Worm (Caenorhabditis elegans): ENCODE data around the gene F28H7.3.

DNA sequence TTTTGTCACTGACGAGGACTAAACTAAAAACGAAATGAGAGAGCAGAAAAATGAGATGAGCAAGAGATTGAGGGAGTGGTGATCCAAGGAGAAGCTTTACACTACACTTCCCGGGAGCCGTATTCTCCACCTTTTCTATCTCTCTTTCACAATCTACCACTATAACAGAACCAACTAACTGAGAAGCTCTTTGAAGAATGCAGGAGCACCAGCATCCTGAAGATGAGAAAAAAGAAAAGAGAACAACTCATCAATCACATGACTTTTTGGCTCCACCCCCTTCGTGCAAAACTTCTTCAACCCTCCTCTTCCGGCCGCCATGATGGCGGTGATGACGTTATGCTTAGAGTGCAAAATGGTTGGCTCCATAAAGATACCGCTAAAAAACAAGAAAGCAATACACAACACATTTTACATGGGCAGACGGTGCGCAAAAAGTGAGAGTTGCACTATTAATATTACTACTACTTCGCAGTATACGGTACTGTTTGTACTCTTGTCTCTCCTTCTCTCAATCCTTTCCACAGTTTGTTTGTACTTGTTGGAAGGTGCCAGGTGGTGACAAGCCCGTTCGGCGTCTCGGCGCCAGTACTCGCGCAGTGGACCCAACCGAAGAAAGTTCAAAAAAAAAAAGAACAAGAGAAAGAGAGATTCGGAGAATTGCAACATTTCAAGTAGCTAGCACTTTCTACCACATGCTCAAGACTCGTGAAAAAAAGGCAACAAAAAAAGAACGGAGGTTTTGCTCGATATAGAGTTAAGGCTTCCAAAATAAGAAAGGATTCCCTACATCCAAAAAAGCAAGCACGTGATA lies 31.4 kb downstream of the F28H7.3 start:
- TF ChIP-seq nhr-76 (tag; optimal IDR thresholded peaks at IDR 0.05): no peak
- no peak for TF ChIP-seq elt-3 (tag; optimal IDR thresholded peaks at IDR 0.05)
- no peak for TF ChIP-seq snpc-4 (tag; optimal IDR thresholded peaks at IDR 0.05)
- TF ChIP-seq unc-62 (GFP tag; optimal IDR thresholded peaks at IDR 0.05): no peak

Data from whole organism, mixed stage, embryonic.